Worm (Caenorhabditis elegans) whole organism, L4 larva: ENCODE results near the gene F42C5.9.

Experiments used
- F37D6.2 ChIP-seq: sonication (generic microtip); optimal IDR thresholded peaks from 2 replicates; lab custom pipeline; 2016; ENCODE audit warnings: mild to moderate bottlenecking, missing genetic modification characterization, missing compliant biosample characterization
- F49E8.2 ChIP-seq: sonication (generic microtip); optimal IDR thresholded peaks from 2 replicates; lab custom pipeline; 2016; ENCODE audit warnings: missing compliant biosample characterization, mild to moderate bottlenecking, missing genetic modification characterization, borderline replicate concordance
- R02D3.7 ChIP-seq: fragments of 150-350 bp; sonication (generic microtip); optimal IDR thresholded peaks from 3 replicates; lab custom pipeline; 2014; ENCODE audit warnings: missing biosample characterization, missing genetic modification characterization
- T20F7.1 ChIP-seq: fragments of 200-800 bp; sonication (Bioruptor generic); optimal IDR thresholded peaks from 2 replicates; lab custom pipeline; 2018; ENCODE audit warnings: mild to moderate bottlenecking, missing genetic modification characterization, missing compliant biosample characterization
- Y48G9A.11 ChIP-seq: fragments of 200-800 bp; sonication (Bioruptor generic); IDR thresholded peaks from 2 replicates; pipeline ENCODE4 v1.3.6; 2022; ENCODE audit warnings: missing genetic modification reagents, missing genetic modification characterization, missing compliant biosample characterization
- aha-1 ChIP-seq: fragments of 150-350 bp; peaks from one replicate; lab custom pipeline; 2014; ENCODE audit warnings: missing biosample characterization, missing genetic modification characterization
- arid-1 ChIP-seq: fragments of 200-800 bp; sonication (Bioruptor generic); conservative IDR thresholded peaks from 2 replicates; pipeline ENCODE4 v1.3.6; 2022; ENCODE audit warnings: missing genetic modification reagents, missing genetic modification characterization, missing compliant biosample characterization
- ceh-28 ChIP-seq: fragments of 150-350 bp; optimal IDR thresholded peaks from 2 replicates; lab custom pipeline; 2014; ENCODE audit warnings: missing biosample characterization, missing genetic modification reagents, missing genetic modification characterization
- ceh-32 ChIP-seq: sonication (generic microtip); optimal IDR thresholded peaks from 2 replicates; lab custom pipeline; 2016; ENCODE audit warnings: mild to moderate bottlenecking, missing genetic modification characterization, missing compliant biosample characterization; ENCODE audit not compliant: poor library complexity
- daf-16 ChIP-seq, 3 experiments: sonication (generic microtip); optimal IDR thresholded peaks; 2 replicates each; lab custom pipeline; 2016 to 2017; ENCODE audit warnings: missing genetic modification characterization in 3 of 3, missing genetic modification reagents in 3 of 3, mild to moderate bottlenecking in 2 of 3, missing compliant biosample characterization in 2 of 3, missing biosample characterization in 1 of 3, moderate library complexity in 1 of 3
- dmd-6 ChIP-seq: fragments of 200-800 bp; sonication (Bioruptor generic); IDR thresholded peaks from 2 replicates; pipeline ENCODE4 v1.3.6; 2022; ENCODE audit warnings: missing genetic modification reagents, missing genetic modification characterization, missing compliant biosample characterization
- dve-1 ChIP-seq: sonication (generic microtip); optimal IDR thresholded peaks from 2 replicates; lab custom pipeline; 2017; ENCODE audit warnings: antibody characterized with exemption, mild to moderate bottlenecking, missing genetic modification characterization, missing compliant biosample characterization; ENCODE audit not compliant: insufficient read depth
- egl-43 ChIP-seq: fragments of 200-800 bp; sonication (Bioruptor generic); IDR thresholded peaks from 2 replicates; pipeline ENCODE4 v1.3.6; 2022; ENCODE audit warnings: missing genetic modification reagents, missing genetic modification characterization, missing compliant biosample characterization
- fkh-10 ChIP-seq: fragments of 150-350 bp; optimal IDR thresholded peaks from 2 replicates; lab custom pipeline; 2014; ENCODE audit warnings: missing biosample characterization, missing genetic modification reagents, missing genetic modification characterization
- gei-8 ChIP-seq: fragments of 200-800 bp; sonication (Bioruptor generic); optimal IDR thresholded peaks from 2 replicates; lab custom pipeline; 2018; ENCODE audit warnings: mild to moderate bottlenecking, missing genetic modification characterization, missing compliant biosample characterization
- hlh-11 ChIP-seq: fragments of 200-800 bp; sonication (Bioruptor generic); optimal IDR thresholded peaks from 2 replicates; lab custom pipeline; 2018; ENCODE audit warnings: mild to moderate bottlenecking, missing genetic modification characterization, missing compliant biosample characterization
- hmg-1.1 ChIP-seq: fragments of 200-800 bp; sonication (Bioruptor generic); IDR thresholded peaks from 2 replicates; pipeline ENCODE4 v1.3.6; 2022; ENCODE audit warnings: missing genetic modification reagents, missing genetic modification characterization, missing compliant biosample characterization
- lin-1 ChIP-seq: fragments of 200-800 bp; sonication (Bioruptor generic); IDR thresholded peaks from 2 replicates; pipeline ENCODE4 v1.3.6; 2022; ENCODE audit warnings: missing genetic modification reagents, missing genetic modification characterization, missing compliant biosample characterization
- lir-3 ChIP-seq: sonication (generic microtip); optimal IDR thresholded peaks from 2 replicates; lab custom pipeline; 2016; ENCODE audit warnings: mild to moderate bottlenecking, missing genetic modification characterization, missing compliant biosample characterization
- lsy-2 ChIP-seq, 2 experiments: fragments of 150-350 bp in 1 of 2; sonication (generic microtip) in 1 of 2; optimal IDR thresholded peaks; 2 replicates each; lab custom pipeline; 2014 to 2017; ENCODE audit warnings: missing biosample characterization in 2 of 2, missing genetic modification characterization in 2 of 2
- mxl-2 ChIP-seq: fragments of 200-800 bp; sonication (Bioruptor generic); conservative IDR thresholded peaks from 2 replicates; pipeline ENCODE4 v1.3.6; 2022; ENCODE audit warnings: missing genetic modification reagents, missing genetic modification characterization, missing compliant biosample characterization
- nhr-11 ChIP-seq: fragments of 150-350 bp; optimal IDR thresholded peaks from 2 replicates; lab custom pipeline; 2014; ENCODE audit warnings: missing biosample characterization, missing genetic modification characterization
- nhr-25 ChIP-seq: sonication (generic microtip); optimal IDR thresholded peaks from 2 replicates; lab custom pipeline; 2017; ENCODE audit warnings: missing genetic modification characterization, mild to moderate bottlenecking, missing compliant biosample characterization, antibody characterized with exemption, moderate library complexity, borderline replicate concordance; ENCODE audit not compliant: insufficient read depth
- nhr-28 ChIP-seq: fragments of 150-350 bp; optimal IDR thresholded peaks from 2 replicates; lab custom pipeline; 2014; ENCODE audit warnings: missing biosample characterization, missing genetic modification characterization
- nhr-42 ChIP-seq: fragments of 200-800 bp; sonication (Bioruptor generic); IDR thresholded peaks from 2 replicates; pipeline ENCODE4 v1.3.6; 2022; ENCODE audit warnings: missing genetic modification characterization, missing compliant biosample characterization
- nhr-48 ChIP-seq: sonication (generic microtip); optimal IDR thresholded peaks from 2 replicates; lab custom pipeline; 2016; ENCODE audit warnings: mild to moderate bottlenecking, missing genetic modification characterization, missing compliant biosample characterization
- nhr-77 ChIP-seq: fragments of 150-350 bp; optimal IDR thresholded peaks from 2 replicates; lab custom pipeline; 2014; ENCODE audit warnings: missing biosample characterization, missing genetic modification characterization
- pha-4 ChIP-seq, 2 experiments: fragments of 150-350 bp in 1 of 2; fragments of 200-800 bp in 1 of 2; sonication (Bioruptor generic) in 1 of 2; IDR thresholded peaks in 1 of 2; optimal IDR thresholded peaks in 1 of 2; 2 replicates each; pipeline versions ENCODE4 v1.3.6 to Lab custom; 2014 to 2022; ENCODE audit warnings: missing genetic modification characterization in 2 of 2, missing genetic modification reagents in 2 of 2, missing biosample characterization in 1 of 2, missing compliant biosample characterization in 1 of 2
- pqm-1 ChIP-seq: sonication (generic microtip); optimal IDR thresholded peaks from 2 replicates; lab custom pipeline; 2017; ENCODE audit warnings: missing biosample characterization, missing genetic modification characterization
- snpc-4 ChIP-seq: fragments of 150-350 bp; optimal IDR thresholded peaks from 2 replicates; lab custom pipeline; 2014; ENCODE audit warnings: missing biosample characterization, missing genetic modification characterization
- tag-97 ChIP-seq: fragments of 200-800 bp; sonication (Bioruptor generic); IDR thresholded peaks from 2 replicates; pipeline ENCODE4 v1.3.6; 2022; ENCODE audit warnings: missing genetic modification characterization, missing compliant biosample characterization
- tra-1 ChIP-seq: fragments of 200-800 bp; sonication (Bioruptor generic); IDR thresholded peaks from 2 replicates; pipeline ENCODE4 v1.3.6; 2022; ENCODE audit warnings: missing genetic modification reagents, missing genetic modification characterization, missing compliant biosample characterization
- unc-62 ChIP-seq, 3 experiments: fragments of 150-350 bp in 1 of 3; sonication (generic microtip); optimal IDR thresholded peaks in 2 of 3; peaks in 1 of 3; 1 replicate in 1 of 3; 2 replicates in 2 of 3; lab custom pipeline; 2014 to 2017; ENCODE audit warnings: missing biosample characterization in 3 of 3, missing genetic modification characterization in 3 of 3, missing genetic modification reagents in 3 of 3, missing genotype in 1 of 3
- zip-11 ChIP-seq: fragments of 200-800 bp; sonication (Bioruptor generic); IDR thresholded peaks from 2 replicates; pipeline ENCODE4 v1.3.6; 2022; ENCODE audit warnings: missing genetic modification characterization, missing compliant biosample characterization
- ztf-7 ChIP-seq: fragments of 150-350 bp; optimal IDR thresholded peaks from 2 replicates; lab custom pipeline; 2014; ENCODE audit warnings: missing biosample characterization, missing genetic modification characterization

Gene F42C5.9

ce11 chrIV:7326613-7327149, 9.8 kb upstream of the F42C5.9 start, which contains the start of gene ifo-1 (continued):
- TF ChIP-seq lsy-2 (tag; optimal IDR thresholded peaks at IDR 0.05; lab: Kevin White, UChicago), result no peak
- TF ChIP-seq pqm-1, result peak; percentile 99
- TF ChIP-seq ceh-32 (tag; lab: Kevin White, UChicago), result no peak
- no peak for TF ChIP-seq F49E8.2
- TF ChIP-seq nhr-48 (tag; lab: Kevin White, UChicago), result no peak
- peak; percentile 31 for TF ChIP-seq nhr-77 (tag; lab: Kevin White, UChicago)
- no peak for TF ChIP-seq lir-3 (tag; lab: Kevin White, UChicago)
- TF ChIP-seq hlh-11 (tag; lab: Kevin White, UChicago), result peak; percentile 67
- no peak for TF ChIP-seq fkh-10
- TF ChIP-seq mxl-2, result no peak
- peak; percentile 81 for TF ChIP-seq nhr-28 (tag; lab: Kevin White, UChicago)
- no peak for TF ChIP-seq ceh-28 (tag; lab: Kevin White, UChicago)
- TF ChIP-seq tag-97 (GFP tag; lab: Robert Waterston, UW), result no peak
- no peak for TF ChIP-seq egl-43 (GFP tag; lab: Robert Waterston, UW)

ce11 chrIV:7325698-7326097, 8.8 kb upstream of the F42C5.9 start:
- TF ChIP-seq pqm-1 (peak; percentile 77), nhr-28 (tag; lab: Kevin White, UChicago) (peak; percentile 36), dmd-6 (GFP tag; lab: Robert Waterston, UW) (peak; percentile 56), F49E8.2 (no peak), nhr-42 (GFP tag; lab: Robert Waterston, UW) (no peak), tra-1 (GFP tag; lab: Robert Waterston, UW) (no peak), dve-1 (tag; lab: Kevin White, UChicago) (peak; percentile 37), daf-16 (GFP tag; optimal IDR thresholded peaks at IDR 0.05; lab: Kevin White, UChicago) (no peak), daf-16 (tag; optimal IDR thresholded peaks at IDR 0.05; lab: Kevin White, UChicago) (peak; percentile 50), unc-62 (GFP tag; optimal IDR thresholded peaks at IDR 0.05 in 1 of 2; lab: Kevin White, UChicago) (peak in 1 of 2 experiments; percentile 74), unc-62 (tag; optimal IDR thresholded peaks at IDR 0.05; lab: Kevin White, UChicago) (no peak), zip-11 (GFP tag; lab: Robert Waterston, UW) (no peak), hlh-11 (tag; lab: Kevin White, UChicago) (peak; percentile 31), aha-1 (tag; lab: Kevin White, UChicago) (peak; percentile 62)

ce11 chrIV:7324913-7325312, 8.0 kb upstream of the F42C5.9 start:
- peak in 1 of 2 experiments; percentile 98 for TF ChIP-seq unc-62 (GFP tag; optimal IDR thresholded peaks at IDR 0.05 in 1 of 2; lab: Kevin White, UChicago)
- TF ChIP-seq unc-62 (tag; optimal IDR thresholded peaks at IDR 0.05; lab: Kevin White, UChicago), result no peak
- no peak for TF ChIP-seq hmg-1.1

- TF ChIP-seq R02D3.7 (no peak), aha-1 (tag; lab: Kevin White, UChicago) (peak; percentile 90), nhr-11 (tag; lab: Kevin White, UChicago) (no peak)
Measured at ce11 chrIV:7323904-7324303, 7.0 kb upstream of the F42C5.9 start.

- TF ChIP-seq unc-62 (GFP tag; optimal IDR thresholded peaks at IDR 0.05 in 1 of 2; lab: Kevin White, UChicago) (peak in 1 of 2 experiments; percentile 92), unc-62 (tag; optimal IDR thresholded peaks at IDR 0.05; lab: Kevin White, UChicago) (no peak), pha-4 (GFP tag; IDR thresholded peaks at IDR 0.05; lab: Robert Waterston, UW) (no peak), pha-4 (tag; optimal IDR thresholded peaks at IDR 0.05; lab: Kevin White, UChicago) (no peak)
- TF ChIP-seq, all 104 proteins: peak for 1
Measured at ce11 chrIV:7320688-7321087, 3.8 kb upstream of the F42C5.9 start.

ce11 chrIV:7319931-7320435, 3.1 kb upstream of the F42C5.9 start:
- TF ChIP-seq nhr-25 (tag; lab: Kevin White, UChicago), result peak; percentile 9
- peak; percentile 53; the same call in 1 of the 2 replicates for TF ChIP-seq lin-1 (GFP tag; lab: Robert Waterston, UW)
- peak in 1 of 2 experiments; percentile 91 for TF ChIP-seq unc-62 (GFP tag; optimal IDR thresholded peaks at IDR 0.05 in 1 of 2; lab: Kevin White, UChicago)
- TF ChIP-seq unc-62 (tag; optimal IDR thresholded peaks at IDR 0.05; lab: Kevin White, UChicago), result no peak
- TF ChIP-seq hlh-11 (tag; lab: Kevin White, UChicago), result peak; percentile 97
- no peak for TF ChIP-seq snpc-4 (tag; lab: Kevin White, UChicago)
- TF ChIP-seq arid-1 (GFP tag; lab: Robert Waterston, UW), result peak; percentile 48; the same call in 1 of the 2 replicates
- peak; percentile 55 for TF ChIP-seq T20F7.1 (GFP tag; lab: Kevin White, UChicago)
- TF ChIP-seq pha-4 (GFP tag; IDR thresholded peaks at IDR 0.05; lab: Robert Waterston, UW), result peak; percentile 54; the same call in 1 of the 2 replicates
- no peak for TF ChIP-seq pha-4 (tag; optimal IDR thresholded peaks at IDR 0.05; lab: Kevin White, UChicago)
- peak; percentile 84 for TF ChIP-seq nhr-11 (tag; lab: Kevin White, UChicago)
- peak; percentile 12 for TF ChIP-seq ztf-7
- TF ChIP-seq tra-1 (GFP tag; lab: Robert Waterston, UW), result peak; percentile 57
- peak; percentile 66 for TF ChIP-seq gei-8 (GFP tag; lab: Kevin White, UChicago)
- peak; percentile 87 for TF ChIP-seq nhr-48 (tag; lab: Kevin White, UChicago)
- peak; percentile 52 for TF ChIP-seq F37D6.2 (tag; lab: Kevin White, UChicago)
- peak; percentile 36 for TF ChIP-seq nhr-77 (tag; lab: Kevin White, UChicago)
- TF ChIP-seq Y48G9A.11 (GFP tag; lab: Robert Waterston, UW), result no peak
- TF ChIP-seq aha-1 (tag; lab: Kevin White, UChicago), result peak; percentile 99
